Worm (Caenorhabditis elegans) whole organism, mixed stage, embryonic: ENCODE data around the gene irg-6.

Source experiments
- M03D4.4 ChIP-seq: sonication (generic microtip); optimal IDR thresholded peaks from 2 replicates; lab custom pipeline; 2017; ENCODE audit warnings: mild to moderate bottlenecking, missing genetic modification characterization, missing compliant biosample characterization
- bed-3 ChIP-seq: fragments of 200-800 bp; sonication (Bioruptor generic); optimal IDR thresholded peaks from 3 replicates; lab custom pipeline; 2018; ENCODE audit warnings: mild to moderate bottlenecking, missing genetic modification characterization, moderate library complexity, missing compliant biosample characterization
- blmp-1 ChIP-seq: fragments of 150-350 bp; optimal IDR thresholded peaks from 2 replicates; lab custom pipeline; 2014; ENCODE audit warnings: missing biosample characterization, missing genetic modification characterization
- ceh-39 ChIP-seq: fragments of 150-350 bp; optimal IDR thresholded peaks from 2 replicates; lab custom pipeline; 2014; ENCODE audit warnings: missing biosample characterization, missing genetic modification characterization
- ceh-43 ChIP-seq: fragments of 200-800 bp; sonication (Bioruptor generic); optimal IDR thresholded peaks from 2 replicates; lab custom pipeline; 2018; ENCODE audit warnings: mild to moderate bottlenecking, missing genetic modification characterization, moderate library complexity, missing compliant biosample characterization
- ceh-83 ChIP-seq: fragments of 200-800 bp; sonication (Bioruptor generic); optimal IDR thresholded peaks from 2 replicates; lab custom pipeline; 2018; ENCODE audit warnings: mild to moderate bottlenecking, missing genetic modification characterization, missing compliant biosample characterization
- ces-1 ChIP-seq: fragments of 150-350 bp; optimal IDR thresholded peaks from 2 replicates; lab custom pipeline; 2014; ENCODE audit warnings: missing biosample characterization, missing genetic modification reagents, missing genetic modification characterization
- cnd-1 ChIP-seq: fragments of 200-800 bp; sonication (Bioruptor generic); optimal IDR thresholded peaks from 2 replicates; lab custom pipeline; 2018; ENCODE audit warnings: mild to moderate bottlenecking, missing genetic modification characterization, missing compliant biosample characterization
- drap-1 ChIP-seq: fragments of 200-800 bp; sonication (Bioruptor generic); optimal IDR thresholded peaks from 3 replicates; lab custom pipeline; 2018; ENCODE audit warnings: mild to moderate bottlenecking, missing genetic modification characterization, missing compliant biosample characterization
- elt-1 ChIP-seq: sonication (generic microtip); optimal IDR thresholded peaks from 2 replicates; lab custom pipeline; 2017; ENCODE audit warnings: missing genetic modification characterization, mild to moderate bottlenecking, missing compliant biosample characterization, antibody characterized with exemption, moderate library complexity, borderline replicate concordance; ENCODE audit not compliant: insufficient read depth
- flh-1 ChIP-seq: fragments of 200-800 bp; sonication (Bioruptor generic); optimal IDR thresholded peaks from 2 replicates; lab custom pipeline; 2018; ENCODE audit warnings: mild to moderate bottlenecking, missing genetic modification characterization, moderate library complexity, missing compliant biosample characterization
- ham-2 ChIP-seq: fragments of 200-800 bp; sonication (Bioruptor generic); optimal IDR thresholded peaks from 2 replicates; lab custom pipeline; 2018; ENCODE audit warnings: mild to moderate bottlenecking, missing genetic modification characterization, missing compliant biosample characterization
- hlh-1 ChIP-seq: fragments of 150-350 bp; optimal IDR thresholded peaks from 2 replicates; lab custom pipeline; 2014; ENCODE audit warnings: missing biosample characterization, missing genetic modification reagents, missing genetic modification characterization
- lin-13 ChIP-seq: fragments of 150-350 bp; optimal IDR thresholded peaks from 2 replicates; lab custom pipeline; 2014; ENCODE audit warnings: missing biosample characterization, missing genetic modification characterization
- lin-32 ChIP-seq: fragments of 200-800 bp; sonication (Bioruptor generic); optimal IDR thresholded peaks from 2 replicates; lab custom pipeline; 2018; ENCODE audit warnings: mild to moderate bottlenecking, missing genetic modification characterization, missing compliant biosample characterization
- lsy-2 ChIP-seq: fragments of 150-350 bp; optimal IDR thresholded peaks from 2 replicates; lab custom pipeline; 2014; ENCODE audit warnings: missing biosample characterization, missing genetic modification characterization
- mab-5 ChIP-seq: fragments of 150-350 bp; optimal IDR thresholded peaks from 2 replicates; lab custom pipeline; 2014; ENCODE audit warnings: missing biosample characterization, missing genetic modification characterization
- mep-1 ChIP-seq: fragments of 150-350 bp; optimal IDR thresholded peaks from 2 replicates; lab custom pipeline; 2017; ENCODE audit warnings: missing biosample characterization, missing genetic modification reagents, missing genetic modification characterization, inconsistent platforms
- mls-2 ChIP-seq: sonication (generic microtip); optimal IDR thresholded peaks from 2 replicates; lab custom pipeline; 2016; ENCODE audit warnings: mild to moderate bottlenecking, missing genetic modification characterization, moderate library complexity, missing compliant biosample characterization
- nhr-12 ChIP-seq: fragments of 150-350 bp; optimal IDR thresholded peaks from 2 replicates; lab custom pipeline; 2014; ENCODE audit warnings: missing biosample characterization, missing genetic modification characterization
- nhr-2 ChIP-seq: fragments of 150-350 bp; optimal IDR thresholded peaks from 2 replicates; lab custom pipeline; 2014; ENCODE audit warnings: missing biosample characterization, missing genetic modification characterization
- nhr-28 ChIP-seq: fragments of 150-350 bp; optimal IDR thresholded peaks from 2 replicates; lab custom pipeline; 2014; ENCODE audit warnings: missing biosample characterization, missing genetic modification characterization
- nhr-76 ChIP-seq: sonication (generic microtip); optimal IDR thresholded peaks from 2 replicates; lab custom pipeline; 2017; ENCODE audit warnings: missing biosample characterization, missing genetic modification characterization
- pha-4 ChIP-seq: fragments of 150-350 bp; optimal IDR thresholded peaks from 2 replicates; lab custom pipeline; 2018; ENCODE audit warnings: missing biosample characterization, missing genetic modification reagents, missing genetic modification characterization
- sem-2 ChIP-seq: fragments of 200-800 bp; sonication (Bioruptor generic); optimal IDR thresholded peaks from 2 replicates; lab custom pipeline; 2018; ENCODE audit warnings: mild to moderate bottlenecking, missing genetic modification characterization, missing compliant biosample characterization
- sptf-1 ChIP-seq: sonication (generic microtip); optimal IDR thresholded peaks from 2 replicates; lab custom pipeline; 2017; ENCODE audit warnings: mild to moderate bottlenecking, missing genetic modification characterization, moderate library complexity, missing compliant biosample characterization
- unc-120 ChIP-seq: sonication (generic microtip); optimal IDR thresholded peaks from 2 replicates; lab custom pipeline; 2017; ENCODE audit warnings: missing genetic modification characterization, missing compliant biosample characterization; ENCODE audit not compliant: poor library complexity, severe bottlenecking
- unc-62 ChIP-seq: fragments of 150-350 bp; optimal IDR thresholded peaks from 2 replicates; lab custom pipeline; 2014; ENCODE audit warnings: missing biosample characterization, missing genetic modification reagents, missing genetic modification characterization
- zip-8 ChIP-seq: fragments of 150-350 bp; optimal IDR thresholded peaks from 2 replicates; lab custom pipeline; 2014; ENCODE audit warnings: missing biosample characterization, missing genetic modification characterization
- ztf-11 ChIP-seq: fragments of 150-350 bp; optimal IDR thresholded peaks from 2 replicates; lab custom pipeline; 2014; ENCODE audit warnings: missing biosample characterization, missing genetic modification characterization

Gene irg-6

ce11 chrIV:12896371-12896882 lies 18.3 kb downstream of the irg-6 start, which contains the start of gene K08D8.7:
TSS of gene K08D8.7 (plus strand) at chrIV:12896832.
- TF ChIP-seq pha-4 (tag; lab: Kevin White, UChicago) (no peak), hlh-1 (tag; lab: Kevin White, UChicago) (no peak), ceh-39 (tag; lab: Kevin White, UChicago) (no peak), blmp-1 (tag; lab: Kevin White, UChicago) (no peak), nhr-76 (tag; lab: Kevin White, UChicago) (no peak), ceh-83 (GFP tag; lab: Kevin White, UChicago) (no peak), sem-2 (GFP tag; lab: Kevin White, UChicago) (no peak), M03D4.4 (tag; lab: Kevin White, UChicago) (no peak), elt-1 (tag; lab: Kevin White, UChicago) (no peak), bed-3 (GFP tag; lab: Kevin White, UChicago) (no peak), ces-1 (no peak), mls-2 (tag; lab: Kevin White, UChicago) (no peak)

DNA sequence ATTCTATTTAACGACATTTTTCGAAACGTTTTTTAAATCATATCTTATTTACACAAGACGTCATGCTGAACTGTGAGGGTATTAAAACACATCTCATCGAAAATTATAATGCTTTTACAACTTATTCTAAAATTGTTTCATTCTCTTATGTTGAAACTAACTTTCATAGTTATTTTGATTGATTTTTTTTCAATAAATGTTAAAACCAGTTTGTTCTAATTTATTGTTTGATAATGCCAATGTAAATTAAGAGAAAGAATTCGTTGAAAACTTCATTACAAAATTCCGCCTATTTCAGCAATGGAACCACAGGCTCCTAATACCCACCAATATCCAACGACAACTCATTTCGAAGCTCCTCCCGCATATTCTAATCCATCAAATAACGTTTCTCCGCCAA lies 19.8 kb downstream of the irg-6 start, which contains the start of gene K08D8.11:
Gene K08D8.11 (plus strand): TSS at position 301 of the 400 bp plus-strand sequence.
- TF ChIP-seq hlh-1 (tag; lab: Kevin White, UChicago) = no peak
- no peak for TF ChIP-seq flh-1 (GFP tag; lab: Kevin White, UChicago)
- TF ChIP-seq ces-1 = no peak
- TF ChIP-seq M03D4.4 (tag; lab: Kevin White, UChicago) = no peak
- TF ChIP-seq sem-2 (GFP tag; lab: Kevin White, UChicago) = no peak
- no peak for TF ChIP-seq lin-32 (GFP tag; lab: Kevin White, UChicago)
- no peak for TF ChIP-seq mls-2 (tag; lab: Kevin White, UChicago)
- TF ChIP-seq nhr-76 (tag; lab: Kevin White, UChicago) = no peak
- TF ChIP-seq cnd-1 (tag; lab: Kevin White, UChicago) = no peak
- TF ChIP-seq zip-8 (tag; lab: Kevin White, UChicago) = no peak
- no peak for TF ChIP-seq lin-13 (tag; lab: Kevin White, UChicago)
- TF ChIP-seq, all 35 proteins: peak for 0

DNA sequence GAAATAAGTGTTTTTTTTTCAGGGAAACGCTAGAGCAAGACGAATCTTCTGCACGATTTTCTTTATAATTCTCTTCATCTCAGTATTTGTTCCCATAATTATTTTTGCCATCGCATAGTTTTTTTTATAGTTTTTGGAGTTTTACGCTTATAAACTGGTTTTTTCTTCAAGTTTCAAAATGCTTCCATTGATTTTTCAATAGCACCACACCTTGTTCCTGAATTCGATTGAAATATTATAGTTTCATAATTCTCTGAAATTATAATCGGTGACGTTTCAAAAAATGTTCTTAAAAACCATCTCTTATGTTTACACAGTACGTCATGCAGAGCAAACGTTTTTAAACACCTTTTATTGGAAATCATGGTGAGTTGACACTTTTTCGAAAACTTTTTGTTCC lies 21.6 kb downstream of the irg-6 start, which contains the start of gene K08D8.12:
Gene K08D8.12 (plus strand): TSS at position 301 of the 400 bp plus-strand sequence.
- TF ChIP-seq flh-1 (GFP tag; lab: Kevin White, UChicago) (no peak), ceh-43 (GFP tag; lab: Kevin White, UChicago) (no peak), zip-8 (tag; lab: Kevin White, UChicago) (no peak), ces-1 (no peak), mls-2 (tag; lab: Kevin White, UChicago) (no peak), nhr-2 (tag; lab: Kevin White, UChicago) (no peak), sptf-1 (tag; lab: Kevin White, UChicago) (no peak), unc-120 (no peak), drap-1 (no peak), M03D4.4 (tag; lab: Kevin White, UChicago) (no peak), sem-2 (GFP tag; lab: Kevin White, UChicago) (no peak), ham-2 (GFP tag; lab: Kevin White, UChicago) (no peak), lsy-2 (no peak), nhr-28 (tag; lab: Kevin White, UChicago) (no peak)
- TF ChIP-seq, all 35 proteins: peak for 0

DNA sequence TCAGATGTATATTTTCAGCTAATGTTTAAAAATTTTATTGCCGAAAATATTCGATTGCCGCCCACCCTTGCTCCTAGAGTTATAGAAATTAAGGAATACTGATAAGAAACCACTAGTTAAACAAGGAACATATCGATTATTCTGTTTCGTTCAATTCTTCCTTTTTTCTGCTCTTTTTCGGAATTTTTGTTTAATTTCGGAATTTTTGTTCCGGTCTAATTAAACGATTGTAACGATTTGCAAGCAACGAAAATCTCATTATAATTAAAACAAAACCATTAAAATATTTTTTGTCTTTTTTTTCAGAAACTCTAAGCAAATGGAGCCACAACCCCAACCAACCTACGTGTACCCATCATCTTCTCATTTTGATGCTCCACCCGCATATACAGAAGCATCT lies 22.6 kb downstream of the irg-6 start, which contains the start of gene K08D8.1:
Gene K08D8.1 (plus strand): TSS at position 301 of the 400 bp plus-strand sequence.
- TF ChIP-seq nhr-76 (tag; lab: Kevin White, UChicago) = no peak
- TF ChIP-seq unc-62 = no peak
- TF ChIP-seq bed-3 (GFP tag; lab: Kevin White, UChicago) = no peak
- TF ChIP-seq flh-1 (GFP tag; lab: Kevin White, UChicago) = no peak
- no peak for TF ChIP-seq unc-120
- TF ChIP-seq mep-1 (tag; lab: Kevin White, UChicago) = no peak
- TF ChIP-seq cnd-1 (tag; lab: Kevin White, UChicago) = no peak
- TF ChIP-seq mab-5 = no peak
- TF ChIP-seq lsy-2 = no peak
- TF ChIP-seq M03D4.4 (tag; lab: Kevin White, UChicago) = no peak
- TF ChIP-seq nhr-12 = no peak
- TF ChIP-seq hlh-1 (tag; lab: Kevin White, UChicago) = no peak
- TF ChIP-seq sptf-1 (tag; lab: Kevin White, UChicago) = no peak
- TF ChIP-seq ztf-11 (tag; lab: Kevin White, UChicago) = no peak
- TF ChIP-seq sem-2 (GFP tag; lab: Kevin White, UChicago) = no peak
- TF ChIP-seq mls-2 (tag; lab: Kevin White, UChicago) = no peak
